Fruit fly (Drosophila melanogaster) S2 (cell line): ENCODE measurements around the gene CG1273.

ENCODE experiments used
- CG8478 ChIP-seq: fragments of >200 bp; optimal IDR thresholded peaks from 2 replicates; lab custom pipeline; 2018
- CTCF ChIP-seq, 2 experiments: fragments of >200 bp; optimal IDR thresholded peaks; 2 replicates each; lab custom pipeline; 2018

DNA sequence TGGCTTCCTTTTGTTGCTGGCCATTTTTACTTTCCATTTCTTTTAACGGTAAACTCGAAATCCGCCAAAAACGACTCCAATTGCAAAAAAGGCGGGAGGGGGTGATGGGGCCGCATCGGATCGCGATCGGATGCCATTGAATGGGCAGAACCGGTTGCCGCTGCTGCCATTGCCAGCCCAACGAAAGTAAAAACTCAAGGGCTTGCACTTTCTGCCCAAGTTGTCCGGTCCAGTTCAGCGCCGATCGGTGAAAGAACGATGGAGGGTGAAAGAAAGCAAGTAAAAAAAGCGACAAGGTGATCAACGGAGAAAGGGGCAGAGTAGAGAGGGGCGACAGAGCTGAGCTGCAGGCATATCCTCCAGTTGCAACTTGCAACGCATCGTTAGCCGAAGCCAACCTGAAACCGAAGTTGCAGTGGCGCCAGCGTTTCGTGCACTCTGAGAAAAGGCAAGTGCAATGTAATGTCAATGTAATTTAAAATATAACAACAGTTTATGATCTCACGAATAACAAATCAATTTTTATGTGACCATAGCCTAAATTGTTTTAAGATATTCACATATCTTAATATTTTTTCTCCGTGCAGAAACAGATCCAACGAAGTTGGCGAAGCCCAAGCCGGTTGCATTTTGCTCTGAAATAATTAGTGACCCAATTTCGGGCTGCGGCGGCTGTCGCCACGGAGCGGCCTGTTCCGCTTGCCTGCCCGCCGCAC is 40.9 kb downstream of the CG1273 start:
- TF ChIP-seq CTCF (optimal IDR thresholded peaks at IDR 0.05; lab: Kevin White, UChicago) (no peak), CG8478 (lab: Kevin White, UChicago) (no peak)
